Worm (Caenorhabditis elegans): ENCODE measurements around the gene timp-1.

- TF ChIP-seq W03F9.2 (tag; optimal IDR thresholded peaks at IDR 0.05) (no peak), dao-5 (tag; optimal IDR thresholded peaks at IDR 0.05) (no peak)
Observed at ce11 chrV:8213868-8214267, 6.8 kb downstream of the timp-1 start, which contains the start of gene K07C11.7.
